Worm (Caenorhabditis elegans) whole organism, midembryonic: Measurements from ENCODE around the gene tsp-13.

Experiments
- T22C8.4 ChIP-seq: fragments of 200-800 bp; sonication (Bioruptor generic); IDR thresholded peaks from 2 replicates; pipeline ENCODE4 v1.3.6; 2022; ENCODE audit warnings: missing genetic modification characterization, missing compliant biosample characterization
- cog-1 ChIP-seq: sonication (generic microtip); optimal IDR thresholded peaks from 2 replicates; lab custom pipeline; 2016; ENCODE audit warnings: missing genetic modification characterization, missing compliant biosample characterization
- flt-1 ChIP-seq: fragments of 200-800 bp; sonication (Bioruptor generic); IDR thresholded peaks from 2 replicates; pipeline ENCODE4 v1.3.6; 2022; ENCODE audit warnings: missing genetic modification characterization, missing compliant biosample characterization
- klf-2 ChIP-seq: fragments of 200-800 bp; sonication (Bioruptor generic); conservative IDR thresholded peaks from 2 replicates; pipeline ENCODE4 v1.3.6; 2022; ENCODE audit warnings: missing genetic modification reagents, missing genetic modification characterization, missing compliant biosample characterization
- med-1 ChIP-seq: sonication (generic microtip); optimal IDR thresholded peaks from 2 replicates; lab custom pipeline; 2017; ENCODE audit warnings: missing genetic modification characterization, mild to moderate bottlenecking, missing compliant biosample characterization, antibody characterized with exemption, missing genetic modification reagents; ENCODE audit not compliant: insufficient read depth
- ref-1 ChIP-seq: fragments of 200-800 bp; sonication (Bioruptor generic); conservative IDR thresholded peaks from 2 replicates; pipeline ENCODE4 v1.3.6; 2022; ENCODE audit warnings: missing genetic modification reagents, missing genetic modification characterization, missing compliant biosample characterization
- tab-1 ChIP-seq: fragments of 200-800 bp; sonication (Bioruptor generic); IDR thresholded peaks from 2 replicates; pipeline ENCODE4 v1.3.6; 2022; ENCODE audit warnings: missing genetic modification characterization, missing compliant biosample characterization
- ztf-23 ChIP-seq: fragments of 200-800 bp; sonication (Bioruptor generic); IDR thresholded peaks from 2 replicates; pipeline ENCODE4 v1.3.6; 2022; ENCODE audit warnings: missing genetic modification reagents, missing genetic modification characterization, missing compliant biosample characterization
- ztf-29 ChIP-seq: fragments of 200-800 bp; sonication (Bioruptor generic); IDR thresholded peaks from 2 replicates; pipeline ENCODE4 v1.3.6; 2022; ENCODE audit warnings: missing genetic modification reagents, missing genetic modification characterization, missing compliant biosample characterization

The tsp-13 gene

DNA sequence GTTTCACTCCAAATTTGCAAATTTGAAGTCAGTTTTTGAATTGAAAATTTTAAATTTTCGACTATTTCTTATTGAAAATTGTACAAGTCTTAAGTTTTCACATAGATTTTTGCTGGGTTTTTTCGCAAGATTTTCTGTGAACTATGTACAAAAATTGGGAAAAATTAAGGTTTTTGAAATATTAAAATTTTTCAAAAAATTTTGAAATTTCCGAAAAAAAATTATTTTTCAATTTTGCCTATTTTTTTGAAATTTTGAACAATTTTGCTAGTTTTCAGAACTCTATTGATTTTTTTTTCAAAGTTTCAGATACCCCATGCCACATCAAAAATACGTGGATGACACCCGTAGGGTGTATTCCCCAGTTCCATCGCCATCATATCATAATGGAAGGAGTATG is at the start of gene tsp-13:
Gene tsp-13, plus strand, starts transcription at position 301 of the 400 bp plus-strand sequence.
- TF ChIP-seq klf-2 (GFP tag; lab: Robert Waterston, UW): no peak
- TF ChIP-seq ref-1: no peak
- TF ChIP-seq med-1 (GFP tag; lab: Kevin White, UChicago): no peak
- no peak for TF ChIP-seq ztf-23
- TF ChIP-seq ztf-29 (GFP tag; lab: Robert Waterston, UW): no peak
- no peak for TF ChIP-seq tab-1

DNA sequence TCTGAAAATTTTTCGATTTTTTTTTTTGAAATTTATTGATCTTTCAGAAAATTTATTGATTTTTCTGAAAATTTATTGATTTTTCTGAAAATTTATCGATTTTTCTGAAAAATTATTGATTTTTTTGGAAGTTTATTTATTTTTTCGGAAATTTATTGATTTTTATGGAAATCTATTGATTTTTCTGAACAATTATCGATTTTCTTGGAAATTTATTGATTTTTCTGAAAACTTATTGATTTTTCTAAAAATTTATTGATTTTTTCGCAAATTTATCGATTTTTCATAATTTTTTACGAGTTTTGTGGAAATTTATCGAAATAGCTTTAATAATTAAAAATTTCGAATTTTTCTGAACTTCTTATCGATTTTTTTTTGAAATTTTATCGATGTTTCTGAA is 46.8 kb upstream of the tsp-13 start:
- TF ChIP-seq cog-1: no peak
- peak; percentile 86 for TF ChIP-seq T22C8.4 (GFP tag; lab: Robert Waterston, UW)
- TF ChIP-seq flt-1 (GFP tag; lab: Robert Waterston, UW): no peak

ce11 chrV:19112590-19112989 is 41.3 kb upstream of the tsp-13 start:
- TF ChIP-seq T22C8.4 (GFP tag; lab: Robert Waterston, UW): peak; percentile 93

DNA sequence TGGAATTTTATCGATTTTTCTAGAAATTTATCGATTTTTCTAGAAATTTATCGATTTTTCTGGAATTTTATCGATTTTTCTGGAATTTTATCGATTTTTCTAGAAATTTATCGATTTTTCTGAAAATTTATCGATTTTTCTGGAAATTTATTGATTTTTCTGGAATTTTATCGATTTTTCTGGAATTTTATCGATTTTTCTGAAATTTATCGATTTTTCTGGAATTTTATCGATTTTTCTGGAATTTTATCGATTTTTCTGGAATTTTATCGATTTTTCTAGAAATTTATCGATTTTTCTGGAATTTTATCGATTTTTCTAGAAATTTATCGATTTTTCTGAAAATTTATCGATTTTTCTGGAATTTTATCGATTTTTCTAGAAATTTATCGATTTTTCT is 40.3 kb upstream of the tsp-13 start:
- TF ChIP-seq T22C8.4 (GFP tag; lab: Robert Waterston, UW): peak; percentile 99

DNA sequence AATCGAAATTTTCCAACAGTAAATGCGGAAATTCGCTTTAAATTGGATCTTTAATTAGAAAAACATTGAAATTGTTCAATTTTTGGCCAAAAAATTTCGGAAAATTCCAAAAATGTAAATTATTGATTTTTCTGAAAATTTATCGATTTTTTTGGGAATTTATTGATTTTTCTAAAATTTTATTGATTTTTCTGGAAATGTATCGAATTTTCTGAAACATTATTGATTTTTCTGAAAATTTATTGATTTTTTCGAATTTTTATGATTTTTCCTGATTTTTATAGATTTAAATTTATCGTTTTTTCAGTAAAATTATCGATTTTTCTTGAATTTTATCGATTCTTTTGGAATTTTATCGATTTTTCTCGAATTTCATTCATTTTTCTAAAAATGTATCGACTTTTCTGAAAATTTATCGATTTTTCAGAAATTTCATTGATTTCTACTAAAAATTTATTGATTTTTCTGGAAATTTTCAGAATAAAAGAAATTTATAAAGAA is 37.0 kb upstream of the tsp-13 start:
- no peak for TF ChIP-seq flt-1 (GFP tag; lab: Robert Waterston, UW)
- no peak for TF ChIP-seq ref-1
- TF ChIP-seq ztf-29 (GFP tag; lab: Robert Waterston, UW): no peak
- TF ChIP-seq med-1 (GFP tag; lab: Kevin White, UChicago): no peak
- TF ChIP-seq tab-1: no peak
- TF ChIP-seq T22C8.4 (GFP tag; lab: Robert Waterston, UW): peak; percentile 89
- no peak for TF ChIP-seq klf-2 (GFP tag; lab: Robert Waterston, UW)

DNA sequence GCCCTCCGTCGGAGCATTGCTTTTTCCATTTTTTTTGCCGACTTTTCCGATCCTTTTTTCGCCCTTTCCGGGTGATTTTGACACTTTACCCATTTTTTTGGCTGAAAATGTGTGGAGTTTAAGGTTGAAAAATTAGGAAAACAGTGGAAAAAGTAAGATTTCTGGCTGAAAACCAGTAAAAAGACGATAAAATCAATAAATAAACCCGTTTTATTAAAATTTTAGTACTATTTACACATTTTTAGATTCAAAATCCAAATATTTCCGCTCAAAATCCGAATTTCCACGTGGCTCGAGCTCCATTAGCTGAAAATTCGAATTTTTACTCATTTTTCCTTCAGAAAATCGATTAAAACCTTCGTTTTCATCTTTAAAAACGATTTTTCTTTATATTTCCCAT is 35.6 kb upstream of the tsp-13 start, which contains the start of gene pro-3:
Gene pro-3, minus strand, starts transcription at position 101 of the 400 bp plus-strand sequence.
- TF ChIP-seq ztf-29 (GFP tag; lab: Robert Waterston, UW) (no peak), flt-1 (GFP tag; lab: Robert Waterston, UW) (no peak), ztf-23 (no peak), ref-1 (no peak), klf-2 (GFP tag; lab: Robert Waterston, UW) (no peak), cog-1 (no peak), T22C8.4 (GFP tag; lab: Robert Waterston, UW) (no peak), med-1 (GFP tag; lab: Kevin White, UChicago) (no peak), tab-1 (no peak)

- TF ChIP-seq klf-2 (GFP tag; lab: Robert Waterston, UW) (no peak), ref-1 (no peak), T22C8.4 (GFP tag; lab: Robert Waterston, UW) (peak; percentile 43; the same call in 1 of the 2 replicates), ztf-29 (GFP tag; lab: Robert Waterston, UW) (no peak)
These were observed 34.6 kb upstream of the tsp-13 start, which contains the start of gene Y39B6A.13 for ce11 chrV:19119260-19119659. Y39B6A.13 (minus strand) TSS chrV:19119425.

DNA sequence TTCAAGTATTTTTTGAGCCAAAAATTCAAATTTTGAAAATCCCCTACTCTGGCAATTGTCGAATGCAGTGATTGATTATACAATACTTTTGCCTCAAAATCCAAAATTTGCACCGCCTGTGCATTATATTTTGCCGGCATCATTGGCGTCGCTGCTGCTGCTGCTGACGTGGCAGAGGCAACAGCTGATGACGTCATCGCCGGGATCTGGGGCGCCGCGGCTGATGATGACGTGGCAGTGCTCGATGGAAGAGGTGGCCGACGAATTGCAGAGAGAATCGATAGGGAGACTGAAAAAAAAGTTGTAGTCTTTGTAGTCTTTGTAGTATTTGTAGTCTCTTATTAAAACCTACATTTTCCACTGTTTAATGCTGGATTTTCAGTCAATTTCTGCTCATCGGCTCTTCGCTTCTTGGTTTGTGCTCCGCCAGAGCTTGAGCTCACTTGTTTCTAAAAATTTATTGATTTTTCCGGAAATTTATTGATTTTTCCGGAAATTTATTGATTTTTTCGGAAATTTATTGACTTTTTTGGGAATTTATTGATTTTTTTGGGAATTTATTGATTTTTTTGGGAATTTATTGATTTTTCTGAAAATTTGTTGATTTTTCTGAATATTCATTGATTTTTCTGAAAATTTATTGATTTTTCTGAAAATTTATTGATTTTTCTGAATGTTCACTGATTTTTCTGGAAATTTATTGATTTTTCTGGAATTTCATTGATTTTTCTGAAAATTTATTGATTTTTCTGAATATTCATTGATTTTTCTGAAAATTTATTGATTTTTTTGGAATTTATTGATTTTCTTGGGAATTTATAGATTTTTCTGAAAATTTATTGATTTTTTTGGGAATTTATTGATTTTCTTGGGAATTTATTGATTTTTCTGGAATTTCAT is 32.9 kb upstream of the tsp-13 start:
- TF ChIP-seq med-1 (GFP tag; lab: Kevin White, UChicago) (no peak), tab-1 (no peak), T22C8.4 (GFP tag; lab: Robert Waterston, UW) (peak; percentile 84), ref-1 (no peak), ztf-23 (no peak), klf-2 (GFP tag; lab: Robert Waterston, UW) (no peak), flt-1 (GFP tag; lab: Robert Waterston, UW) (0 out of 2 replicates have a peak, but pooled peaks have one; percentile 12), cog-1 (no peak)

DNA sequence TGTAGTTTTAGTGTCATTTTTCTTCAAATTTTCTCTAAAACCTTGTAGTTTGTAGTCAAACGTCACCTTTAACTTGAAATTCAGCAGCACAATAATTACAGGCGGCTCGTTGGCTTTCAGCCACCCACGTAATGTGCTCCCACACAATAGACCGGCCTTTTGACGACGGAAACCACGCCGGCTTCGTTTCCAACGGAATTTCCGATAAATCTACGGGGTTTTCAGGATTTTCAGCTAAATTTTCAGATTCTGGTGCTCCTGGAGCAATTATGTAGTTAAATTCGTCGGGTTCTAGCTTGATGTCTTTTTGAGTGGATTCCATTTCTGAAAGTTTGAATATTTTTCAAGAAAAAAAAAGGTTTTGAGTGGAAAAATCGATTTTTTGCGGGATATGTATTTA is 29.3 kb upstream of the tsp-13 start, which contains the start of gene bed-1:
Gene bed-1, minus strand, starts transcription at position 337 of the 400 bp plus-strand sequence.
- TF ChIP-seq med-1 (GFP tag; lab: Kevin White, UChicago) (no peak), klf-2 (GFP tag; lab: Robert Waterston, UW) (no peak), T22C8.4 (GFP tag; lab: Robert Waterston, UW) (no peak), tab-1 (no peak)

DNA sequence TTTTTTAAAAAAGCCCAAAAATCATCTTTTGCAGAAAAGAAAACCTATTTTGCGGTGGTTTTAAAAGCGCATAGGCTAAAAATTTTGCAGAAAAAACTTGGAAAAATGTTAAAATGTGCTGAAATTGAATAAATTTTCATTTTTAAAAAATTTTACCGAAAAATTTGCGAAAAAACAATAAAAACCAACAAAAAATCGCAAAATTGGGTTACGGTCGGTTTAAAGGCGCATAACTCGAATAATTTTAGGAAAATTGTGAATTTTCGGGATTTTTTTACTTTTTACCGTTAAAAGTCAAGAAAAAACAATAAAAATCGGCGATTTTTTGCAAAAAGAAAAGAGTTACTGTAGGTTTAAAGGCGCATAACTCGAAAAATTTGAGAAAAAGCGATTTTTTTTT is 28.7 kb upstream of the tsp-13 start:
- no peak for TF ChIP-seq tab-1

- peak; percentile 49 for TF ChIP-seq cog-1
- peak; percentile 90 for TF ChIP-seq klf-2 (GFP tag; lab: Robert Waterston, UW)
- TF ChIP-seq ref-1: peak; percentile 85
- peak; percentile 91 for TF ChIP-seq ztf-29 (GFP tag; lab: Robert Waterston, UW)
- TF ChIP-seq ztf-23: peak; percentile 93
- peak; percentile 42 for TF ChIP-seq med-1 (GFP tag; lab: Kevin White, UChicago)
- peak; percentile 94 for TF ChIP-seq tab-1
- TF ChIP-seq flt-1 (GFP tag; lab: Robert Waterston, UW): peak; percentile 96
- peak; percentile 94 for TF ChIP-seq T22C8.4 (GFP tag; lab: Robert Waterston, UW)
These were observed 28.1 kb upstream of the tsp-13 start for ce11 chrV:19125812-19126211.
